Worm (Caenorhabditis elegans) whole organism, L1 larva: ENCODE measurements around the gene Y66D12A.16.
"Not testable (repeated sequence)": the region's sequence is repeated elsewhere in the genome, so short reads cannot be mapped to it uniquely, and the experiment has no call there.

Source experiments
- ama-1 ChIP-seq: fragments of 150-350 bp; optimal IDR thresholded peaks from 2 replicates; lab custom pipeline; 2014
- ces-1 ChIP-seq: fragments of 150-350 bp; optimal IDR thresholded peaks from 2 replicates; lab custom pipeline; 2014; ENCODE audit warnings: missing biosample characterization, missing genetic modification reagents, missing genetic modification characterization
- dsc-1 ChIP-seq: sonication (generic microtip); optimal IDR thresholded peaks from 2 replicates; lab custom pipeline; 2016; ENCODE audit warnings: mild to moderate bottlenecking, missing genetic modification characterization, missing compliant biosample characterization
- fos-1 ChIP-seq: fragments of 150-350 bp; optimal IDR thresholded peaks from 2 replicates; lab custom pipeline; 2014; ENCODE audit warnings: missing biosample characterization, missing genetic modification characterization
- mab-9 ChIP-seq: fragments of 200-800 bp; sonication (Bioruptor generic); IDR thresholded peaks from 2 replicates; pipeline ENCODE4 v1.3.6; 2022; ENCODE audit warnings: missing genetic modification reagents, missing genetic modification characterization, missing compliant biosample characterization
- nhr-237 ChIP-seq: fragments of 150-350 bp; optimal IDR thresholded peaks from 2 replicates; lab custom pipeline; 2014; ENCODE audit warnings: missing biosample characterization, missing genetic modification characterization
- snu-23 ChIP-seq: sonication (generic microtip); optimal IDR thresholded peaks from 2 replicates; lab custom pipeline; 2016; ENCODE audit warnings: missing genetic modification characterization, missing compliant biosample characterization
- sox-4 ChIP-seq: sonication (generic microtip); optimal IDR thresholded peaks from 2 replicates; lab custom pipeline; 2016; ENCODE audit warnings: missing genetic modification characterization, missing compliant biosample characterization
- zip-4 ChIP-seq: fragments of 200-800 bp; sonication (Bioruptor generic); optimal IDR thresholded peaks from 2 replicates; lab custom pipeline; 2018; ENCODE audit warnings: mild to moderate bottlenecking, missing genetic modification characterization, moderate library complexity, missing compliant biosample characterization
- ztf-11 ChIP-seq, 2 experiments: sonication (generic microtip); optimal IDR thresholded peaks; 2 replicates each; lab custom pipeline; 2016 to 2017; ENCODE audit warnings: missing genetic modification characterization in 2 of 2, missing biosample characterization in 1 of 2, missing compliant biosample characterization in 1 of 2

DNA sequence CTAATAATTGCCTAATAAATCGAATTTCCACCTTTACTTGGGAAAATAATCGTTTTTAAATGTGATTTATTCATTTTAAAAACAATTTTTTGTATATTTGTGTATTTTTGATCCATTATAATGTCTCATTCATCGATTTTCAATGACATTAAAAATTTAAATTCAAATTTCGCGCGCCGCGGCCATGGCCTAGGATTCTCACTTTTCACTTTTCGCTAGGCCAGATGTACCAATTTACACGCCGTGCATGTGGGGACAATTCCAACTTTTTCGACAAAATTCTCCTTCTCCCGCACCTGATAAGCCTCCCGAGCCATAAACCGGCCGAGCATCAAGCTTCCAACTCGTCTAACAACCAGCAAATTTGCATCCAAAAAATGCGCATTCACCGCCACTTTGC, 8.2 kb upstream of the Y66D12A.16 start:
- TF ChIP-seq snu-23 (GFP tag; lab: Kevin White, UChicago); nhr-237; sox-4 (tag; lab: Kevin White, UChicago); ztf-11 (tag; optimal IDR thresholded peaks at IDR 0.05; lab: Kevin White, UChicago); fos-1; ces-1 (GFP tag; lab: Kevin White, UChicago); mab-9 (GFP tag; lab: Robert Waterston, UW); zip-4 (GFP tag; lab: Kevin White, UChicago); dsc-1; ama-1: not testable (repeated sequence)
